Fruit fly (Drosophila melanogaster) whole organism, embryonic: ENCODE measurements around the gene CG14071.
A peak's percentile ranks its signal among the peaks of the same experiment; 100 is the strongest.

ENCODE experiments used
- Adf1 ChIP-seq: fragments of 200-800 bp; sonication (Bioruptor generic); IDR thresholded peaks from 2 replicates; pipeline ENCODE4 v1.3.6; 2022; ENCODE audit warnings: missing biosample characterization, missing genetic modification characterization
- Atf3 ChIP-seq: fragments of 200-800 bp; sonication (Bioruptor generic); optimal IDR thresholded peaks from 3 replicates; lab custom pipeline; 2016; ENCODE audit warnings: missing biosample characterization, missing genetic modification characterization
- CG11560 ChIP-seq: fragments of 200-800 bp; sonication (Bioruptor generic); IDR thresholded peaks from 3 replicates; pipeline ENCODE4 v1.3.6; 2022; ENCODE audit warnings: missing biosample characterization, missing genetic modification characterization
- CG12744 ChIP-seq: fragments of 200-800 bp; sonication (Bioruptor generic); optimal IDR thresholded peaks from 2 replicates; lab custom pipeline; 2016; ENCODE audit warnings: missing biosample characterization, missing genetic modification characterization
- CG13624 ChIP-seq: fragments of 200-800 bp; sonication (Bioruptor generic); optimal IDR thresholded peaks from 2 replicates; lab custom pipeline; 2016; ENCODE audit warnings: missing biosample characterization, missing genetic modification characterization
- CG14710 ChIP-seq: fragments of 200-800 bp; sonication (Bioruptor generic); optimal IDR thresholded peaks from 3 replicates; lab custom pipeline; 2019; ENCODE audit warnings: missing biosample characterization, mild to moderate bottlenecking, missing genetic modification characterization, moderate library complexity
- CG15011 ChIP-seq: fragments of 200-800 bp; sonication (Bioruptor generic); optimal IDR thresholded peaks from 3 replicates; lab custom pipeline; 2018; ENCODE audit warnings: missing biosample characterization, mild to moderate bottlenecking, missing genetic modification characterization
- CG15269 ChIP-seq: fragments of 200-800 bp; sonication (Bioruptor generic); optimal IDR thresholded peaks from 2 replicates; lab custom pipeline; 2018; ENCODE audit warnings: missing biosample characterization, mild to moderate bottlenecking, missing genetic modification characterization, moderate library complexity
- CG1602 ChIP-seq: fragments of 200-800 bp; sonication (Bioruptor generic); optimal IDR thresholded peaks from 3 replicates; lab custom pipeline; 2016; ENCODE audit warnings: missing biosample characterization, missing genetic modification characterization
- CG16863 ChIP-seq: fragments of 200-800 bp; sonication (Bioruptor generic); optimal IDR thresholded peaks from 3 replicates; lab custom pipeline; 2016; ENCODE audit warnings: missing biosample characterization, missing genetic modification characterization
- CG17829 ChIP-seq: fragments of 200-800 bp; optimal IDR thresholded peaks from 2 replicates; lab custom pipeline; 2019; ENCODE audit warnings: missing biosample characterization, mild to moderate bottlenecking, missing genetic modification characterization, moderate library complexity
- CG3847 ChIP-seq: fragments of 200-800 bp; sonication (Bioruptor generic); IDR thresholded peaks from 2 replicates; pipeline ENCODE4 v1.3.6; 2022; ENCODE audit warnings: missing biosample characterization, missing genetic modification characterization
- CG3995 ChIP-seq: fragments of 200-800 bp; sonication (Bioruptor generic); optimal IDR thresholded peaks from 3 replicates; lab custom pipeline; 2016; ENCODE audit warnings: missing biosample characterization, missing genetic modification characterization
- CG42726 ChIP-seq: fragments of 200-800 bp; sonication (Bioruptor generic); IDR thresholded peaks from 2 replicates; pipeline ENCODE4 v1.3.6; 2022; ENCODE audit warnings: missing biosample characterization, missing genetic modification characterization; ENCODE audit not compliant: partially characterized antibody
- CG6175 ChIP-seq: fragments of 200-800 bp; sonication (Bioruptor generic); IDR thresholded peaks from 3 replicates; pipeline ENCODE4 v1.3.6; 2022; ENCODE audit warnings: missing biosample characterization, missing genetic modification characterization
- CG7839 ChIP-seq: fragments of 200-800 bp; sonication (Bioruptor generic); optimal IDR thresholded peaks from 3 replicates; lab custom pipeline; 2018; ENCODE audit warnings: missing biosample characterization, mild to moderate bottlenecking, missing genetic modification characterization, moderate library complexity
- CG8281 ChIP-seq: fragments of 200-800 bp; sonication (Bioruptor generic); optimal IDR thresholded peaks from 2 replicates; lab custom pipeline; 2018; ENCODE audit warnings: missing biosample characterization, mild to moderate bottlenecking, missing genetic modification characterization, moderate library complexity
- CG9215 ChIP-seq: fragments of 200-800 bp; sonication (Bioruptor generic); IDR thresholded peaks from 2 replicates; pipeline ENCODE4 v1.3.6; 2022; ENCODE audit warnings: missing biosample characterization, missing genetic modification characterization
- CG9437 ChIP-seq: fragments of 200-800 bp; sonication (Bioruptor generic); optimal IDR thresholded peaks from 2 replicates; lab custom pipeline; 2018; ENCODE audit warnings: missing biosample characterization, mild to moderate bottlenecking, missing genetic modification characterization
- CHES-1-like ChIP-seq: fragments of 200-800 bp; sonication (Bioruptor generic); optimal IDR thresholded peaks from 2 replicates; lab custom pipeline; 2016; ENCODE audit warnings: missing biosample characterization, missing genetic modification characterization
- CTCF ChIP-seq: fragments of 200-800 bp; sonication (Bioruptor generic); optimal IDR thresholded peaks from 2 replicates; lab custom pipeline; 2017; ENCODE audit warnings: missing biosample characterization, mild to moderate bottlenecking, missing genetic modification characterization, moderate library complexity
- Dp ChIP-seq: fragments of 200-800 bp; sonication (Bioruptor generic); optimal IDR thresholded peaks from 2 replicates; lab custom pipeline; 2018; ENCODE audit warnings: missing biosample characterization, mild to moderate bottlenecking, missing genetic modification characterization, moderate library complexity
- Dref ChIP-seq: fragments of 200-800 bp; sonication (Bioruptor generic); IDR thresholded peaks from 2 replicates; pipeline ENCODE4 v1.3.6; 2022; ENCODE audit warnings: missing biosample characterization, missing genetic modification characterization
- MESR4 ChIP-seq: fragments of 200-800 bp; sonication (Bioruptor generic); optimal IDR thresholded peaks from 2 replicates; lab custom pipeline; 2018; ENCODE audit warnings: missing biosample characterization, mild to moderate bottlenecking, missing genetic modification characterization, moderate library complexity
- Max ChIP-seq: fragments of 200-800 bp; sonication (Bioruptor generic); optimal IDR thresholded peaks from 2 replicates; lab custom pipeline; 2016; ENCODE audit warnings: missing biosample characterization, mild to moderate bottlenecking, missing genetic modification characterization
- Med ChIP-seq: fragments of 200-800 bp; sonication (Bioruptor generic); peaks from one replicate; lab custom pipeline; 2016; ENCODE audit warnings: missing biosample characterization, missing genetic modification characterization, mild to moderate bottlenecking, inconsistent platforms, moderate library complexity
- Mes4 ChIP-seq: fragments of 200-800 bp; sonication (Bioruptor generic); optimal IDR thresholded peaks from 2 replicates; lab custom pipeline; 2016; ENCODE audit warnings: missing biosample characterization, missing genetic modification characterization
- Mrtf ChIP-seq: fragments of 200-800 bp; sonication (Bioruptor generic); IDR thresholded peaks from 3 replicates; pipeline ENCODE4 v1.3.6; 2022; ENCODE audit warnings: missing biosample characterization, missing genetic modification characterization
- Pdp1 ChIP-seq, 2 experiments: fragments of 200-800 bp; sonication (Bioruptor generic); optimal IDR thresholded peaks; 3 replicates each; lab custom pipeline; 2016; ENCODE audit warnings: missing biosample characterization in 2 of 2, missing genetic modification characterization in 2 of 2, mild to moderate bottlenecking in 1 of 2, moderate library complexity in 1 of 2
- Sin3A ChIP-seq: fragments of >200 bp; optimal IDR thresholded peaks from 2 replicates; lab custom pipeline; 2018
- Sox102F ChIP-seq: fragments of 200-800 bp; sonication (Bioruptor generic); optimal IDR thresholded peaks from 2 replicates; lab custom pipeline; 2018; ENCODE audit warnings: missing biosample characterization, mild to moderate bottlenecking, missing genetic modification characterization, moderate library complexity
- Sry-δ ChIP-seq: fragments of 200-800 bp; sonication (Bioruptor generic); optimal IDR thresholded peaks from 2 replicates; lab custom pipeline; 2016; ENCODE audit warnings: missing biosample characterization, missing genetic modification characterization
- TFAM ChIP-seq: fragments of 200-800 bp; sonication (Bioruptor generic); optimal IDR thresholded peaks from 2 replicates; lab custom pipeline; 2017; ENCODE audit warnings: missing biosample characterization, missing genetic modification characterization, inconsistent platforms
- ab ChIP-seq: fragments of 200-800 bp; sonication (Bioruptor generic); optimal IDR thresholded peaks from 2 replicates; lab custom pipeline; 2016; ENCODE audit warnings: missing biosample characterization, missing genetic modification characterization
- amos ChIP-seq: fragments of 200-800 bp; sonication (Bioruptor generic); IDR thresholded peaks from 2 replicates; pipeline ENCODE4 v1.3.6; 2022; ENCODE audit warnings: missing biosample characterization, missing genetic modification characterization; ENCODE audit not compliant: partially characterized antibody
- dimm ChIP-seq: fragments of 200-800 bp; sonication (Bioruptor generic); IDR thresholded peaks from 2 replicates; pipeline ENCODE4 v1.3.6; 2022; ENCODE audit warnings: missing biosample characterization, missing genetic modification characterization
- disco-r ChIP-seq: fragments of 200-800 bp; sonication (Bioruptor generic); optimal IDR thresholded peaks from 2 replicates; lab custom pipeline; 2016; ENCODE audit warnings: missing biosample characterization, missing genetic modification characterization
- dm ChIP-seq: fragments of 200-800 bp; sonication (Bioruptor generic); optimal IDR thresholded peaks from 3 replicates; lab custom pipeline; 2016; ENCODE audit warnings: missing biosample characterization, missing genetic modification characterization
- eyg ChIP-seq: fragments of 200-800 bp; sonication (Bioruptor generic); optimal IDR thresholded peaks from 3 replicates; lab custom pipeline; 2016; ENCODE audit warnings: missing biosample characterization, missing genetic modification characterization
- grn ChIP-seq: fragments of 200-800 bp; sonication (Bioruptor generic); optimal IDR thresholded peaks from 3 replicates; lab custom pipeline; 2017; ENCODE audit warnings: missing biosample characterization, missing genetic modification characterization
- hth ChIP-seq: fragments of >200 bp; optimal IDR thresholded peaks from 2 replicates; lab custom pipeline; 2017; ENCODE audit warnings: inconsistent platforms
- kay ChIP-seq: fragments of 200-800 bp; sonication (Bioruptor generic); optimal IDR thresholded peaks from 2 replicates; lab custom pipeline; 2016; ENCODE audit warnings: missing biosample characterization, missing genetic modification characterization
- luna ChIP-seq: fragments of 200-800 bp; sonication (Bioruptor generic); optimal IDR thresholded peaks from 2 replicates; lab custom pipeline; 2016; ENCODE audit warnings: missing biosample characterization, missing genetic modification characterization
- mirr ChIP-seq: fragments of 200-800 bp; sonication (Bioruptor generic); optimal IDR thresholded peaks from 3 replicates; lab custom pipeline; 2018; ENCODE audit warnings: missing biosample characterization, mild to moderate bottlenecking, missing genetic modification characterization
- nerfin-2 ChIP-seq: fragments of 200-800 bp; sonication (Bioruptor generic); IDR thresholded peaks from 2 replicates; pipeline ENCODE4 v1.3.6; 2022; ENCODE audit warnings: missing biosample characterization, missing genetic modification characterization; ENCODE audit not compliant: partially characterized antibody
- nom ChIP-seq: fragments of 200-800 bp; sonication (Bioruptor generic); optimal IDR thresholded peaks from 2 replicates; lab custom pipeline; 2017; ENCODE audit warnings: missing biosample characterization, missing genetic modification characterization, mild to moderate bottlenecking, moderate library complexity, missing genetic modification reagents
- salm ChIP-seq: fragments of 200-800 bp; sonication (Bioruptor generic); optimal IDR thresholded peaks from 2 replicates; lab custom pipeline; 2018; ENCODE audit warnings: missing biosample characterization, mild to moderate bottlenecking, missing genetic modification characterization
- sd ChIP-seq: fragments of 200-800 bp; sonication (Bioruptor generic); optimal IDR thresholded peaks from 3 replicates; lab custom pipeline; 2018; ENCODE audit warnings: missing biosample characterization, mild to moderate bottlenecking, missing genetic modification characterization, moderate library complexity
- stwl ChIP-seq: fragments of 200-800 bp; sonication (Bioruptor generic); optimal IDR thresholded peaks from 3 replicates; lab custom pipeline; 2018; ENCODE audit warnings: missing biosample characterization, mild to moderate bottlenecking, missing genetic modification characterization, moderate library complexity
- tll ChIP-seq, 2 experiments: fragments of 200-800 bp in 1 of 2; fragments of >200 bp in 1 of 2; sonication (Bioruptor generic) in 1 of 2; optimal IDR thresholded peaks; 2 replicates each; lab custom pipeline; 2017 to 2019; ENCODE audit warnings: missing biosample characterization in 2 of 2, missing genetic modification characterization in 2 of 2, mild to moderate bottlenecking in 1 of 2, moderate library complexity in 1 of 2
- tx ChIP-seq: fragments of 200-800 bp; sonication (Bioruptor generic); optimal IDR thresholded peaks from 2 replicates; lab custom pipeline; 2016; ENCODE audit warnings: missing biosample characterization, missing genetic modification characterization
- wor ChIP-seq: fragments of 200-800 bp; sonication (Bioruptor generic); IDR thresholded peaks from 2 replicates; pipeline ENCODE4 v1.3.6; 2022; ENCODE audit warnings: missing biosample characterization, missing genetic modification characterization
- z ChIP-seq: fragments of 200-800 bp; sonication (Bioruptor generic); IDR thresholded peaks from 3 replicates; pipeline ENCODE4 v1.3.6; 2022; ENCODE audit warnings: missing biosample characterization, missing genetic modification characterization

CG14071 gene

dm6 chr2L:10842326-10842725 lies 46.4 kb downstream of the CG14071 start, which contains the start of gene CG6700 (continued):
- TF ChIP-seq Sox102F (GFP tag; lab: Kevin White, UChicago) (no peak), z (GFP tag; lab: Robert Waterston, UW) (no peak), Sry-δ (GFP tag; lab: Kevin White, UChicago) (peak; percentile 33), CG13624 (GFP tag; lab: Kevin White, UChicago) (peak; percentile 28), amos (GFP tag; lab: Robert Waterston, UW) (no peak; the same call in 1 of the 2 replicates), ab (GFP tag; lab: Kevin White, UChicago) (no peak), Atf3 (GFP tag; lab: Kevin White, UChicago) (no peak), CG1602 (GFP tag; lab: Kevin White, UChicago) (no peak), CG7839 (tag; lab: Kevin White, UChicago) (no peak), CG14710 (tag; lab: Kevin White, UChicago) (no peak), CHES-1-like (GFP tag; lab: Kevin White, UChicago) (no peak), Adf1 (GFP tag; lab: Robert Waterston, UW) (no peak), CG9215 (GFP tag; lab: Robert Waterston, UW) (no peak), eyg (GFP tag; lab: Kevin White, UChicago) (no peak), MESR4 (GFP tag; lab: Kevin White, UChicago) (peak; percentile 98), CG8281 (no peak), Med (GFP tag; lab: Kevin White, UChicago) (peak; percentile 71), tx (GFP tag; lab: Kevin White, UChicago) (no peak), salm (tag; lab: Kevin White, UChicago) (no peak), CTCF (no peak), kay (GFP tag; lab: Kevin White, UChicago) (peak; percentile 63), grn (GFP tag; lab: Kevin White, UChicago) (no peak), dimm (GFP tag; lab: Robert Waterston, UW) (no peak), CG11560 (tag; lab: Robert Waterston, UW) (no peak), nerfin-2 (GFP tag; lab: Robert Waterston, UW) (no peak), CG12744 (no peak), CG6175 (GFP tag; lab: Robert Waterston, UW) (no peak), Mes4 (GFP tag; lab: Kevin White, UChicago) (no peak), Mrtf (GFP tag; lab: Robert Waterston, UW) (no peak), CG15011 (GFP tag; lab: Kevin White, UChicago) (no peak), wor (GFP tag; lab: Robert Waterston, UW) (no peak), dm (GFP tag; lab: Kevin White, UChicago) (peak; percentile 9), stwl (tag; lab: Kevin White, UChicago) (peak; percentile 46), Dp (GFP tag; lab: Kevin White, UChicago) (peak; percentile 92), Dref (GFP tag; lab: Robert Waterston, UW) (peak; percentile 59), sd (tag; lab: Kevin White, UChicago) (peak; percentile 95), Max (GFP tag; lab: Kevin White, UChicago) (peak; percentile 11), CG3847 (GFP tag; lab: Robert Waterston, UW) (no peak), Pdp1 (GFP tag; optimal IDR thresholded peaks at IDR 0.05; lab: Kevin White, UChicago) (no peak), CG9437 (no peak), luna (GFP tag; lab: Kevin White, UChicago) (no peak), tll (GFP tag; optimal IDR thresholded peaks at IDR 0.05; lab: Kevin White, UChicago) (no peak), nom (GFP tag; lab: Kevin White, UChicago) (no peak), CG3995 (GFP tag; lab: Kevin White, UChicago) (peak; percentile 20), mirr (GFP tag; lab: Kevin White, UChicago) (no peak), CG15269 (no peak), TFAM (GFP tag; lab: Kevin White, UChicago) (no peak), CG42726 (GFP tag; lab: Robert Waterston, UW) (no peak), Sin3A (no peak), disco-r (GFP tag; lab: Kevin White, UChicago) (no peak), CG17829 (peak; percentile 9), hth (no peak), CG16863 (no peak)
